Worm (Caenorhabditis elegans): ENCODE results near the gene him-5.

DNA sequence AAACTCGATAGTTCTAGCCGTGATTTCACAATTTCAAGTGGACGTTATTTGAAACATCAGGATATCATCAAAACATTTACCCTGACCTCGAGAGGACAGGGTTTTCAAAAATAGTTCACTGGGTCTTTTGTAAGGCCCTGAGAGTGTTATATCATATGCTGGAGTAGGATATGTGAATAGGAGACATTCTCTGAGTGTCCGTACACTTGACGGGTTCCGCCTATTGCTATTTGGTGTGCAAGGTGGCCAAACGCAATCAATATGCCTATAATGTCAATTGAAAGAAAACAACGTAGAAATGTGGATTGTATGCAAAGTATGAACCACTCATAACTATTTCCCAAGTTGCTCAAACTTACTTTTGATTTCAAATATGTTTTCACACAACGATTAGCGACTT, 7.1 kb downstream of the him-5 start:
- TF ChIP-seq mdl-1 (tag; optimal IDR thresholded peaks at IDR 0.05) (no peak), unc-39 (tag; optimal IDR thresholded peaks at IDR 0.05) (no peak), nhr-237 (tag; optimal IDR thresholded peaks at IDR 0.05) (no peak), pha-4 (tag; optimal IDR thresholded peaks at IDR 0.05) (no peak), daf-12 (tag; optimal IDR thresholded peaks at IDR 0.05) (no peak), fos-1 (tag; optimal IDR thresholded peaks at IDR 0.05) (no peak), nhr-67 (tag; optimal IDR thresholded peaks at IDR 0.05) (no peak), nhr-12 (tag; optimal IDR thresholded peaks at IDR 0.05) (no peak)
